Fruit fly (Drosophila melanogaster): ENCODE measurements around the gene Snmp1.

Snmp1 gene

dm6 chr3R:21204500-21205167 lies 36.6 kb upstream of the Snmp1 start (continued):
- TF ChIP-seq CG4282 (GFP tag; optimal IDR thresholded peaks at IDR 0.05) (peak; percentile 45), Gug (GFP tag; IDR thresholded peaks at IDR 0.05) (peak; percentile 73; the same call in 3 of the 4 replicates), Vsx1 (GFP tag; optimal IDR thresholded peaks at IDR 0.05) (peak; percentile 76), nau (GFP tag; optimal IDR thresholded peaks at IDR 0.05) (peak; percentile 90), Tbp (GFP tag; optimal IDR thresholded peaks at IDR 0.05) (no peak), sens (GFP tag) (peak; percentile 99), ac (GFP tag; optimal IDR thresholded peaks at IDR 0.05) (peak; percentile 22), sna (GFP tag; IDR thresholded peaks at IDR 0.05; ENCODE audit: partially characterized antibody) (peak; percentile 32; the same call in 1 of the 2 replicates), YL-1 (GFP tag; optimal IDR thresholded peaks at IDR 0.05) (peak; percentile 36), gcm2 (GFP tag; optimal IDR thresholded peaks at IDR 0.05) (peak; percentile 83), pho (GFP tag; optimal IDR thresholded peaks at IDR 0.05) (peak; percentile 52), sc (optimal IDR thresholded peaks at IDR 0.05) (no peak), sc (GFP tag; optimal IDR thresholded peaks at IDR 0.05) (peak; percentile 78), CG10274 (GFP tag; optimal IDR thresholded peaks at IDR 0.05) (peak; percentile 35), Hand (GFP tag; optimal IDR thresholded peaks at IDR 0.05) (peak; percentile 45), CG2889 (GFP tag; IDR thresholded peaks at IDR 0.05) (no peak), CG2678 (tag; optimal IDR thresholded peaks at IDR 0.05) (peak; percentile 91), nerfin-2 (GFP tag; IDR thresholded peaks at IDR 0.05; ENCODE audit: partially characterized antibody) (peak; percentile 27; the same call in 1 of the 2 replicates), CG15601 (tag; optimal IDR thresholded peaks at IDR 0.05) (peak; percentile 88), wdn (GFP tag; IDR thresholded peaks at IDR 0.05) (no peak), Spps (tag; optimal IDR thresholded peaks at IDR 0.05) (peak; percentile 65), CG17186 (GFP tag; optimal IDR thresholded peaks at IDR 0.05) (peak; percentile 86), CG4360 (GFP tag; IDR thresholded peaks at IDR 0.05) (no peak), gce (GFP tag; IDR thresholded peaks at IDR 0.05) (no peak), CG43689 (GFP tag; IDR thresholded peaks at IDR 0.05) (peak; percentile 47), CG31224 (GFP tag; IDR thresholded peaks at IDR 0.05) (peak; percentile 30; the same call in 1 of the 2 replicates), CG30431 (GFP tag; optimal IDR thresholded peaks at IDR 0.05) (peak; percentile 72), Awh (GFP tag; IDR thresholded peaks at IDR 0.05) (peak; percentile 68), Fer1 (GFP tag; optimal IDR thresholded peaks at IDR 0.05) (peak; percentile 75), stwl (tag; optimal IDR thresholded peaks at IDR 0.05) (no peak), prd (optimal IDR thresholded peaks at IDR 0.05) (no peak), prd (GFP tag; IDR thresholded peaks at IDR 0.05) (peak; percentile 81), CG31365 (tag; optimal IDR thresholded peaks at IDR 0.05) (peak; percentile 72), aop (GFP tag; IDR thresholded peaks at IDR 0.05) (no peak), fd3F (GFP tag; optimal IDR thresholded peaks at IDR 0.05) (peak; percentile 58), CG6654 (GFP tag; optimal IDR thresholded peaks at IDR 0.05) (peak; percentile 81), CG17328 (GFP tag; IDR thresholded peaks at IDR 0.05) (peak; percentile 61), H2.0 (GFP tag; IDR thresholded peaks at IDR 0.05) (peak; percentile 66), nmo (GFP tag; optimal IDR thresholded peaks at IDR 0.05) (peak; percentile 94), CG8924 (tag; optimal IDR thresholded peaks at IDR 0.05) (peak; percentile 90), CG7745 (tag; optimal IDR thresholded peaks at IDR 0.05) (no peak), scrt (GFP tag; optimal IDR thresholded peaks at IDR 0.05) (peak; percentile 79), da (GFP tag; optimal IDR thresholded peaks at IDR 0.05) (peak; percentile 66), CG18262 (tag; optimal IDR thresholded peaks at IDR 0.05) (peak; percentile 94), CG10431 (GFP tag; optimal IDR thresholded peaks at IDR 0.05) (peak; percentile 65), ATbp (GFP tag; optimal IDR thresholded peaks at IDR 0.05) (peak; percentile 92), CG3281 (GFP tag; optimal IDR thresholded peaks at IDR 0.05) (peak; percentile 67), jigr1 (GFP tag; IDR thresholded peaks at IDR 0.05) (peak; percentile 53; the same call in 1 of the 3 replicates), CG13287 (GFP tag; IDR thresholded peaks at IDR 0.05; ENCODE audit: partially characterized antibody) (peak; percentile 50; the same call in 1 of the 2 replicates), CG15269 (tag; optimal IDR thresholded peaks at IDR 0.05) (peak; percentile 81)
